Worm (Caenorhabditis elegans) whole organism, L3 larva: ENCODE results near the gene drl-1.
A peak's percentile ranks its signal among the peaks of the same experiment; 100 is the strongest.

Experiments used
- R02D3.7 ChIP-seq: fragments of 150-350 bp; optimal IDR thresholded peaks from 2 replicates; lab custom pipeline; 2014; ENCODE audit warnings: missing biosample characterization, missing genetic modification characterization
- ZK546.5 ChIP-seq: sonication (generic microtip); optimal IDR thresholded peaks from 2 replicates; lab custom pipeline; 2017; ENCODE audit warnings: missing biosample characterization, missing genetic modification characterization
- aly-2 ChIP-seq: fragments of 150-350 bp; optimal IDR thresholded peaks from 2 replicates; lab custom pipeline; 2014; ENCODE audit warnings: missing biosample characterization, missing genetic modification characterization
- ama-1 ChIP-seq: fragments of 150-350 bp; optimal IDR thresholded peaks from 2 replicates; lab custom pipeline; 2018
- ceh-16 ChIP-seq: sonication (generic microtip); optimal IDR thresholded peaks from 2 replicates; lab custom pipeline; 2017; ENCODE audit warnings: missing biosample characterization, missing genetic modification characterization
- ceh-28 ChIP-seq: fragments of 150-350 bp; optimal IDR thresholded peaks from 2 replicates; lab custom pipeline; 2014; ENCODE audit warnings: missing biosample characterization, missing genetic modification reagents, missing genetic modification characterization
- ceh-82 ChIP-seq: fragments of 150-350 bp; optimal IDR thresholded peaks from 2 replicates; lab custom pipeline; 2014; ENCODE audit warnings: missing biosample characterization, missing genetic modification characterization
- daf-12 ChIP-seq: fragments of 150-350 bp; optimal IDR thresholded peaks from 2 replicates; lab custom pipeline; 2014; ENCODE audit warnings: missing biosample characterization, missing genetic modification reagents, missing genetic modification characterization
- egl-5 ChIP-seq: fragments of 150-350 bp; optimal IDR thresholded peaks from 2 replicates; lab custom pipeline; 2017; ENCODE audit warnings: missing biosample characterization, missing genetic modification reagents, missing genetic modification characterization, inconsistent platforms
- elt-1 ChIP-seq: fragments of 150-350 bp; optimal IDR thresholded peaks from 2 replicates; lab custom pipeline; 2014; ENCODE audit warnings: missing biosample characterization, missing genetic modification characterization
- elt-2 ChIP-seq: sonication (generic microtip); optimal IDR thresholded peaks from 2 replicates; lab custom pipeline; 2016; ENCODE audit warnings: missing genetic modification reagents, mild to moderate bottlenecking, missing genetic modification characterization, missing compliant biosample characterization
- fkh-10 ChIP-seq: sonication (generic microtip); optimal IDR thresholded peaks from 2 replicates; lab custom pipeline; 2017; ENCODE audit warnings: missing biosample characterization, missing genetic modification reagents, missing genetic modification characterization
- fkh-2 ChIP-seq: fragments of 150-350 bp; optimal IDR thresholded peaks from 2 replicates; lab custom pipeline; 2014; ENCODE audit warnings: missing biosample characterization, missing genetic modification reagents, missing genetic modification characterization
- hmg-11 ChIP-seq: sonication (generic microtip); optimal IDR thresholded peaks from 2 replicates; lab custom pipeline; 2016; ENCODE audit warnings: missing genetic modification characterization, missing compliant biosample characterization
- jun-1 ChIP-seq: fragments of 150-350 bp; optimal IDR thresholded peaks from 2 replicates; lab custom pipeline; 2014; ENCODE audit warnings: missing biosample characterization, missing genetic modification reagents, missing genetic modification characterization
- lin-15B ChIP-seq: fragments of 150-350 bp; optimal IDR thresholded peaks from 2 replicates; lab custom pipeline; 2014; ENCODE audit warnings: missing biosample characterization, missing genetic modification characterization
- lin-39 ChIP-seq: fragments of 150-350 bp; optimal IDR thresholded peaks from 2 replicates; lab custom pipeline; 2018; ENCODE audit warnings: missing biosample characterization, missing genetic modification reagents, missing genetic modification characterization
- lsy-12 ChIP-seq: sonication (generic microtip); optimal IDR thresholded peaks from 2 replicates; lab custom pipeline; 2016; ENCODE audit warnings: mild to moderate bottlenecking, missing genetic modification characterization, missing compliant biosample characterization
- nfya-1 ChIP-seq: sonication (generic microtip); optimal IDR thresholded peaks from 2 replicates; lab custom pipeline; 2017; ENCODE audit warnings: missing genetic modification characterization, mild to moderate bottlenecking, missing compliant biosample characterization, antibody characterized with exemption, moderate library complexity; ENCODE audit not compliant: insufficient read depth
- nhr-12 ChIP-seq: fragments of 150-350 bp; optimal IDR thresholded peaks from 2 replicates; lab custom pipeline; 2014; ENCODE audit warnings: missing biosample characterization, missing genetic modification characterization
- nhr-23 ChIP-seq: fragments of 150-350 bp; optimal IDR thresholded peaks from 2 replicates; lab custom pipeline; 2014; ENCODE audit warnings: missing biosample characterization, missing genetic modification reagents, missing genetic modification characterization
- nhr-237 ChIP-seq: fragments of 150-350 bp; optimal IDR thresholded peaks from 2 replicates; lab custom pipeline; 2014; ENCODE audit warnings: missing biosample characterization, missing genetic modification characterization
- nhr-25 ChIP-seq: sonication (generic microtip); optimal IDR thresholded peaks from 2 replicates; lab custom pipeline; 2017; ENCODE audit warnings: missing biosample characterization, missing genetic modification characterization
- nhr-28 ChIP-seq: fragments of 150-350 bp; optimal IDR thresholded peaks from 2 replicates; lab custom pipeline; 2014; ENCODE audit warnings: missing biosample characterization, missing genetic modification characterization
- nhr-43 ChIP-seq: sonication (generic microtip); optimal IDR thresholded peaks from 2 replicates; lab custom pipeline; 2016; ENCODE audit warnings: mild to moderate bottlenecking, missing genetic modification characterization, missing compliant biosample characterization; ENCODE audit not compliant: poor library complexity, severe bottlenecking
- nhr-67 ChIP-seq: fragments of 150-350 bp; optimal IDR thresholded peaks from 2 replicates; lab custom pipeline; 2014; ENCODE audit warnings: missing biosample characterization, missing genetic modification characterization
- nhr-77 ChIP-seq: fragments of 150-350 bp; optimal IDR thresholded peaks from 2 replicates; lab custom pipeline; 2014; ENCODE audit warnings: missing biosample characterization, missing genetic modification characterization
- pqm-1 ChIP-seq: fragments of 150-350 bp; optimal IDR thresholded peaks from 2 replicates; lab custom pipeline; 2017; ENCODE audit warnings: missing biosample characterization, missing genetic modification characterization, inconsistent platforms
- sea-2 ChIP-seq: fragments of 150-350 bp; sonication (generic microtip); optimal IDR thresholded peaks from 4 replicates; lab custom pipeline; 2014; ENCODE audit warnings: missing biosample characterization, missing genetic modification reagents, missing genetic modification characterization
- skn-1 ChIP-seq: fragments of 150-350 bp; optimal IDR thresholded peaks from 2 replicates; lab custom pipeline; 2014; ENCODE audit warnings: missing biosample characterization, missing genetic modification characterization
- snpc-4 ChIP-seq: fragments of 150-350 bp; optimal IDR thresholded peaks from 2 replicates; lab custom pipeline; 2014; ENCODE audit warnings: missing biosample characterization, missing genetic modification characterization
- unc-39 ChIP-seq: sonication (generic microtip); optimal IDR thresholded peaks from 4 replicates; lab custom pipeline; 2017; ENCODE audit warnings: missing biosample characterization, missing genetic modification characterization
- unc-62 ChIP-seq: fragments of 150-350 bp; sonication (generic microtip); optimal IDR thresholded peaks from 4 replicates; lab custom pipeline; 2014; ENCODE audit warnings: missing biosample characterization, missing genetic modification reagents, missing genetic modification characterization
- zag-1 ChIP-seq: fragments of 150-350 bp; optimal IDR thresholded peaks from 2 replicates; lab custom pipeline; 2014; ENCODE audit warnings: missing biosample characterization, missing genetic modification characterization
- ztf-4 ChIP-seq: fragments of 150-350 bp; optimal IDR thresholded peaks from 2 replicates; lab custom pipeline; 2014; ENCODE audit warnings: missing biosample characterization, missing genetic modification characterization

The drl-1 gene

DNA sequence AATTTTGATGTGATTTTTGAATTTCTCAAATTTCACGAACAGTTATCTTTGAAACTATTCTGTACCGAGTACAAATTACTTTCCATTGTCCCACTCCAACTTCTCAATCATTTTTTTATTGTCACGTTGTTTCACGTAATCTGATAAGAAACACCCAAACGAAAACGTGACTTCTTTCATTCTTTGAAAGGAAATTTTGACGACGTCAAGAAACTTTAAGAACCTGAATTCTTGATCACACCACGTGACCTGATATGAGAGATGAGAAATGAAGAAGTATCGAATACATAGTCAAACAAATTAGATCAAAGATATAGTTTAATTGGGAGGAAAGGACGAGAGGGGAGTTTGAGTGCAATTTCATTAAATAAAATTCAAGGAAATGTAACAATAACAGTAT is 15.3 kb upstream of the drl-1 start:
- TF ChIP-seq skn-1 (tag; lab: Kevin White, UChicago) (no peak), nhr-43 (tag; lab: Kevin White, UChicago) (peak; percentile 62), ama-1 (no peak), nhr-25 (tag; lab: Kevin White, UChicago) (peak; percentile 14), unc-62 (no peak), lin-15B (tag; lab: Kevin White, UChicago) (no peak)

DNA sequence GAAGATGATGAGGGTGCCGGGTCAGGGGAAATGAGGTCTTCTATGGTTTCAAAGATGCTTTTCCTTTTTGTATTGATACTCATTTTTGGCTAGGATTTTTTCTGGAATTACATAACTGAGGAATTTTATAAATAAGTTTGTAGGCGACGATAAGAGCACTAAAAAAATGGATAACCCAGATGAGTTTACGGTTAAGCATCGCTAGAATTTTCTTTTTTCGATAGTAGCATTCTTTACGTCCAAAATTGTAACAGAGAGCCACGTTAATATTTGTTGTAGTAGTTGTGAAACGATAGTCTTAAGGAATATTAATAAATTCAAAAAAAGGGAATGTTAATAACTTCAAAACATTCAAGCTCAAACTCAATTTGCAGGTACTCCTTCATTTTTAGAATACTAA is 11.2 kb upstream of the drl-1 start, which contains the start of gene snai-1:
TSS of gene snai-1 (minus strand) at position 101 of the 400 bp plus-strand sequence.
- TF ChIP-seq ama-1 (no peak), zag-1 (tag; lab: Kevin White, UChicago) (no peak)

DNA sequence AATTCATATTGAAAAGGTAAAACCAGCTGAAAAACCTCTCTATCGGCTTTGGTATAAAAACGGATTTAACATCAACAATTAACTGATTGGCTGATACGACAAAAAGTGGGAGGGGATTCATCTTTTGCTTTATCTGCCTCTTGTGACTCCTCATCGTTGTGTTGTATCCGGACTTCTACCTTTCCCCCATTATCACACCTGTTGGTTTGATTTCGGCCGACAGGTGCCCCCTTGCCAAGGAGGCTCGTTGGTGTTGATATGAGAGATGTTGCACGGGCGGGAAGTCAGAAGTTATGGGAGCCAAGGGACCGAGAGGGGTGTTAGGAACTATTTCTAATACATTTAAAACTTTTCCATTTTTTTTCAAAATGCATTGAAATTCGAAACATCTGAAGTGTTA is 10.4 kb upstream of the drl-1 start:
- TF ChIP-seq nfya-1 (tag; lab: Kevin White, UChicago) (peak; percentile 28), nhr-67 (no peak)

DNA sequence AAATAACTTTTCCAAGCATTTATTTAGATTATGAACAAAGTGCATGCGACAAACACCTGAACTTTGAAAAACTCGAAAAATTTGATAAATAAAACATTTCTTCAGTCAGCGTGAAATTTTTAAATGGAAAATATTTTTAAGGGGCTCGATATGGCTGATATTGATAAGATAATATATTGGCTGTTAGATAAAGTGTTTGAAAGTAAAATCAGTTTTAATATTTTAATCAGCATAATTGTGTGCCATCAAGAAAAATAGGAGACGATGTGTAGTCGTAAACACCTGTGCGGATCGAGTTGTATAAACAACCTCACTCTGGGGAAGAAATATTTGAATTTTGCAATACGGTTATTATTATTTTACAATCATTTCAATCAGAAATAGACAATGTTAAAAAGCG is 5.2 kb upstream of the drl-1 start:
- TF ChIP-seq elt-2 (tag; lab: Kevin White, UChicago) (peak; percentile 48), nfya-1 (tag; lab: Kevin White, UChicago) (no peak), ceh-16 (no peak), snpc-4 (no peak), nhr-12 (tag; lab: Kevin White, UChicago) (no peak), unc-39 (tag; lab: Kevin White, UChicago) (no peak)

DNA sequence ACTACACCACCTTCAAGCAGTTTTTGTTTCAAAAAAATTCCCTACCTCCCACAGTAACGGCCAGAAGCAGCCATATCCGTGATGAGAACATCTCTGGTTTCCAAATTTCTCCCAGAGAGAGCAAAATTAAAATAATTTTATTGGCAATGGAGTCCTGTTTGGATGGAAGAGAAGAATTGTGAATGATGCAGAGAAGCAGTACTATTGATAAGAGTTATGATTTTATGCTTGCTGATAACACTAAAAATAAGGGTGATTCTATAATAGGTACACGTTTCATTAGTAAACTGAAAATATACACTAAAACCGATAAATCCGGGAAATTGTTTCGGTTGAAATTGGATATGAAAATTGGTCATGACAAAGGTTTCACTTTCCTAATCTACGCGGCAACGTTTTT is 4.5 kb upstream of the drl-1 start, which contains the start of gene dsc-4:
TSS of gene dsc-4 (minus strand) at position 165 of the 400 bp plus-strand sequence.
- TF ChIP-seq ceh-82 (tag; lab: Kevin White, UChicago), result no peak
- peak; percentile 71 for TF ChIP-seq elt-2 (tag; lab: Kevin White, UChicago)

DNA sequence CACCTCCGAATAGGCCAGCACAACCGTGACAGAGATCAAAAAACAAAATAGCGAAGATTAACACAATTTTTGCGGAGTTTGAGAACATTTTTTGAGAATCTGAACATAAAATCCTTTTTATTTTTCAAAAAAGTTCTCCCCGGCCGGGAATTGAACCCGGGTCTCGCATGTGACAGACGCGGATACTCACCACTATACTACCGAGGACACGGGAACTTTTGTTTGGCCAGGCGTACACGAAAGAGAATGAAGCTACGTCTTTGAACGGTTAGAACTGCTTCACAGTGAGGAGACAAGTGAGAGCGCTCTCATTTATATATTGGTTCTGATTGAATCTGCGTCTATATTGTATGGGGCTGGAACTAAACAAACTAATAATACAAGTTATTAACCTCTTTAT is 2.4 kb upstream of the drl-1 start, which contains the start of gene grl-26:
TSS of gene grl-26 (minus strand) at position 318 of the 400 bp plus-strand sequence.
- TF ChIP-seq egl-5, result peak; percentile 39
- TF ChIP-seq nhr-23, result peak; percentile 24
- TF ChIP-seq lin-15B (tag; lab: Kevin White, UChicago), result peak; percentile 22
- no peak for TF ChIP-seq fkh-10 (GFP tag; lab: Kevin White, UChicago)
- peak; percentile 43 for TF ChIP-seq lsy-12
- TF ChIP-seq hmg-11 (tag; lab: Kevin White, UChicago), result peak; percentile 67
- TF ChIP-seq lin-39, result peak; percentile 13
- no peak for TF ChIP-seq zag-1 (tag; lab: Kevin White, UChicago)
- TF ChIP-seq nhr-43 (tag; lab: Kevin White, UChicago), result peak; percentile 56
- TF ChIP-seq elt-2 (tag; lab: Kevin White, UChicago), result peak; percentile 56
- TF ChIP-seq jun-1 (tag; lab: Kevin White, UChicago), result peak; percentile 66

DNA sequence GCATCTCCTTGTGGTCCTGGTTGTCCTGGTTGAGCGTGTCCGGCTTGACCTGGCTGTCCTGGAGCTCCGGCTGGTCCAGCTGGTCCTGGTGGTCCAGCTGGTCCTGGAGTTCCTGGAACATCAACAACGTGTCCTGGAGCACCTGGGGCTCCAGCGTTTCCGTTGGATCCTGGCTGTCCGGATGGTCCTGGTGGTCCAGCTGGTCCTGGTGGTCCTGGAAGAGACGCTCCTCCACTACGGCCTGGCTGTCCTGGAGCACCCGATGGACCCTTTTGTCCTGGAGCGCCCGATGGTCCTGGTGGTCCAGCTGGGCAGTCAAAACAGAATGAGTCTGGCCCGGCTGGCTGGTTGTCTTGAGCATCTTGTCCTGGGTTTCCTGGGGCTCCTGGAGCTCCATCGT is 781 bp downstream of the drl-1 start:
- TF ChIP-seq nhr-23, result no peak
- TF ChIP-seq elt-1 (tag; lab: Kevin White, UChicago), result no peak
- TF ChIP-seq ceh-82 (tag; lab: Kevin White, UChicago), result no peak
- no peak for TF ChIP-seq nhr-12 (tag; lab: Kevin White, UChicago)
- TF ChIP-seq aly-2 (tag; lab: Kevin White, UChicago), result no peak
- no peak for TF ChIP-seq egl-5
- no peak for TF ChIP-seq sea-2
- no peak for TF ChIP-seq R02D3.7
- TF ChIP-seq ceh-16, result no peak
- TF ChIP-seq lsy-12, result no peak
- no peak for TF ChIP-seq ZK546.5 (tag; lab: Kevin White, UChicago)
- TF ChIP-seq lin-15B (tag; lab: Kevin White, UChicago), result no peak
- no peak for TF ChIP-seq fkh-10 (GFP tag; lab: Kevin White, UChicago)

DNA sequence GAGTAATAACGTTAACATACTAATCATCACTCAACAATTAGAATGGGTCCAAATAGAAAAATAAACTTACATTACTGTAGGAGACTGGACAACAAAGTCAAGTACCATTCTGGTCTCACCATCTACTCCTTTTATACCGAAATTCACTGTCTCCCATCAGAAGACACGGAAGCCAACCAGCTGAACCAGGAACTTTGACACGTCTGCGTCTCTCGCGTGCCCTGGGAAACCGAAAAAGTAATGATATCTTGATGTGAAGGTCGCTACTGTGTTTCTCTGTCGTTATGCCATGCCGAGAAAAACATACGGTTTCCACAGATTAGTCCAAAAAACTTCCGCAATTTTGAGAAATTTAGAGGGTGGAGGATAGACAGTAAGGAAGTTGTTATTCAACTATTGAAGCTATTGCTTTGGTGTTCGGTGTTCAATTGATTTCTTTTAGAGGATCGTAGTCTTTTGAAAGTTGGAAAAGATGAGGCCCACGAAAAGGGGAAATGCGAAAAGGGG is 1.8 kb downstream of the drl-1 start, which contains the start of gene col-101:
TSS of gene col-101 (minus strand) at position 457 of the 507 bp plus-strand sequence.
- TF ChIP-seq R02D3.7 (no peak), nhr-23 (peak; percentile 49), ztf-4 (tag; lab: Kevin White, UChicago) (no peak), unc-39 (tag; lab: Kevin White, UChicago) (no peak), daf-12 (tag; lab: Kevin White, UChicago) (no peak), nhr-28 (tag; lab: Kevin White, UChicago) (no peak), nhr-237 (tag; lab: Kevin White, UChicago) (no peak), egl-5 (no peak), zag-1 (tag; lab: Kevin White, UChicago) (no peak), ceh-82 (tag; lab: Kevin White, UChicago) (no peak), nhr-77 (tag; lab: Kevin White, UChicago) (no peak), nhr-43 (tag; lab: Kevin White, UChicago) (no peak), fkh-2 (tag; lab: Kevin White, UChicago) (no peak), ceh-28 (tag; lab: Kevin White, UChicago) (peak; percentile 16), ZK546.5 (tag; lab: Kevin White, UChicago) (no peak), pqm-1 (no peak)
